Worm (Caenorhabditis elegans): Measurements from ENCODE around the gene W02A2.5.

- TF ChIP-seq egl-43 (GFP tag; IDR thresholded peaks at IDR 0.05), result no peak
- no peak for TF ChIP-seq daf-12 (tag; optimal IDR thresholded peaks at IDR 0.05)
- no peak for TF ChIP-seq zag-1 (tag; optimal IDR thresholded peaks at IDR 0.05)
Measured at ce11 chrIV:13377716-13378115, 35.1 kb downstream of the W02A2.5 start, which contains the start of gene mau-8.

All from whole organism, L4 larva.